Worm (Caenorhabditis elegans) whole organism, midembryonic: Measurements from ENCODE around the gene egl-17.

Experiments
- T22C8.4 ChIP-seq: fragments of 200-800 bp; sonication (Bioruptor generic); IDR thresholded peaks from 2 replicates; pipeline ENCODE4 v1.3.6; 2022; ENCODE audit warnings: missing genetic modification characterization, missing compliant biosample characterization
- cog-1 ChIP-seq: sonication (generic microtip); optimal IDR thresholded peaks from 2 replicates; lab custom pipeline; 2016; ENCODE audit warnings: missing genetic modification characterization, missing compliant biosample characterization
- flt-1 ChIP-seq: fragments of 200-800 bp; sonication (Bioruptor generic); IDR thresholded peaks from 2 replicates; pipeline ENCODE4 v1.3.6; 2022; ENCODE audit warnings: missing genetic modification characterization, missing compliant biosample characterization
- klf-2 ChIP-seq: fragments of 200-800 bp; sonication (Bioruptor generic); conservative IDR thresholded peaks from 2 replicates; pipeline ENCODE4 v1.3.6; 2022; ENCODE audit warnings: missing genetic modification reagents, missing genetic modification characterization, missing compliant biosample characterization
- med-1 ChIP-seq: sonication (generic microtip); optimal IDR thresholded peaks from 2 replicates; lab custom pipeline; 2017; ENCODE audit warnings: missing genetic modification characterization, mild to moderate bottlenecking, missing compliant biosample characterization, antibody characterized with exemption, missing genetic modification reagents; ENCODE audit not compliant: insufficient read depth
- ref-1 ChIP-seq: fragments of 200-800 bp; sonication (Bioruptor generic); conservative IDR thresholded peaks from 2 replicates; pipeline ENCODE4 v1.3.6; 2022; ENCODE audit warnings: missing genetic modification reagents, missing genetic modification characterization, missing compliant biosample characterization
- tab-1 ChIP-seq: fragments of 200-800 bp; sonication (Bioruptor generic); IDR thresholded peaks from 2 replicates; pipeline ENCODE4 v1.3.6; 2022; ENCODE audit warnings: missing genetic modification characterization, missing compliant biosample characterization
- ztf-23 ChIP-seq: fragments of 200-800 bp; sonication (Bioruptor generic); IDR thresholded peaks from 2 replicates; pipeline ENCODE4 v1.3.6; 2022; ENCODE audit warnings: missing genetic modification reagents, missing genetic modification characterization, missing compliant biosample characterization
- ztf-29 ChIP-seq: fragments of 200-800 bp; sonication (Bioruptor generic); IDR thresholded peaks from 2 replicates; pipeline ENCODE4 v1.3.6; 2022; ENCODE audit warnings: missing genetic modification reagents, missing genetic modification characterization, missing compliant biosample characterization

Gene egl-17

DNA sequence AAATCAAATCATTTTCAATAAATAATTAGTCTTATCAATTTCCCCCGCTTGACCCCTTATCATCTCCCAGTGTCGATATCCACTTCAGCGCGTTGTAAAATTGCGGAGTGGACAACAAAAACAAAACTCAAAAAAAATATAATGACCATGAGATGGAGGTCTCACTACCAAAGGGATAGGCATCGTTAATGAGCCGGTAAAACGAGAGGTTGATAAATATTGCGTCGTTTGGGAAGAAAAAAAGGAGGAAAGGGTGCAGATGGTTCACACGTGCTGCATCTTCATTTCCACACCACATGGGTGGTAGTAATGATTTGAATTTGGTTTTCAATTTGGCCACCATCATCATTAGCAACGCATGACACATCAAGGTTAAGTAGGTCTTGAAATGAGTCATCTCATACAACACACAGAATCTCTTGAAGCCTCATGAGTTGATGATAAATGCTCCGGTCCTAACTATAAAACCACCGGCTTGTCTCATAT, 22.1 kb upstream of the egl-17 start:
- TF ChIP-seq ref-1 (GFP tag; lab: Robert Waterston, UW) (no peak), flt-1 (GFP tag; lab: Robert Waterston, UW) (no peak), med-1 (GFP tag; lab: Kevin White, UChicago) (no peak), cog-1 (tag; lab: Kevin White, UChicago) (no peak), T22C8.4 (GFP tag; lab: Robert Waterston, UW) (no peak), klf-2 (no peak), tab-1 (no peak), ztf-23 (GFP tag; lab: Robert Waterston, UW) (no peak), ztf-29 (GFP tag; lab: Robert Waterston, UW) (no peak)

DNA sequence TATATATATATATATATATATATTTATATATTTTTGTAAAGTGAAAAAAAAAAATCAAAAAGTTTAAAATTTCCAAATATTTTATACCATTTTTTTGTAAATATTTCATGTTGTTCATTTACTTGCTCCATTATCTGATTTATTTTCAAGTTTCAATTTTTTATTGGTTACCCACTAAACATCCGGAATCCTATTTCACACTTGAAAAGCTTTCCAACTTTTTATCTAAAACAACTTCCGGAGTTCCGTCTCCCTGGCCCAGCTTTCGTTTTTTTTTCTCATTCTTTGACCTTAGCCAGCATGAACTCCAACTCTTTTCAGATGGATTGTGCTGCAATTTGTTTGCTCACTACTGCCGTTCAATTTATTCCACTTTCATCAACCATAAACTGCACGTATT, 13.2 kb upstream of the egl-17 start, which contains the start of gene F38G1.3:
TSS of gene F38G1.3 (plus strand) at position 301 of the 400 bp plus-strand sequence.
- TF ChIP-seq flt-1 (GFP tag; lab: Robert Waterston, UW) = no peak
- no peak for TF ChIP-seq med-1 (GFP tag; lab: Kevin White, UChicago)
- TF ChIP-seq ztf-23 (GFP tag; lab: Robert Waterston, UW) = no peak
- no peak for TF ChIP-seq ref-1 (GFP tag; lab: Robert Waterston, UW)
- no peak for TF ChIP-seq tab-1
- TF ChIP-seq cog-1 (tag; lab: Kevin White, UChicago) = no peak
- TF ChIP-seq ztf-29 (GFP tag; lab: Robert Waterston, UW) = no peak
- TF ChIP-seq klf-2 = no peak
- TF ChIP-seq T22C8.4 (GFP tag; lab: Robert Waterston, UW) = no peak

DNA sequence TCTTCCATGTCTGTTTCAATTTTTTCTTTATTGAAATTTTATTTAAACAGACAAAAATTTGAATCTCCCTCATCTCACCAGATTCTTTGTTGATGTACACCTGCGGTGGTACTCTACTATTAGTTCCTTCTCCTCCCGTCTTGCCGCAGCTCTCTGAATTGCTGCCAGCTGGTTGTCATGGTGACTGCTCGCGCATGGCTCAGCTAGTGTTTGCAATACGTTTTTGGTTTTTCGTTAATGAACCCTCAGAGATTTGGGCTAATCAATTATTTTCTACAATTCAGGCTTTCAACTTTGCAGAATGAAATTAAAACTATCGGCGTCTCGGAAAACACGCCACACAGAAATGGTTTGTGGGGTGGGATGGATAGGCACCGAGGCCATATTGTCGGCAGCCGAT, 8.3 kb upstream of the egl-17 start, which contains the start of gene che-2:
TSS of gene che-2 (plus strand) at position 301 of the 400 bp plus-strand sequence.
- no peak for TF ChIP-seq T22C8.4 (GFP tag; lab: Robert Waterston, UW)
- no peak for TF ChIP-seq flt-1 (GFP tag; lab: Robert Waterston, UW)
- TF ChIP-seq klf-2 = no peak
- no peak for TF ChIP-seq ref-1 (GFP tag; lab: Robert Waterston, UW)
- no peak for TF ChIP-seq med-1 (GFP tag; lab: Kevin White, UChicago)
- TF ChIP-seq tab-1 = no peak
- TF ChIP-seq ztf-23 (GFP tag; lab: Robert Waterston, UW) = no peak
- no peak for TF ChIP-seq ztf-29 (GFP tag; lab: Robert Waterston, UW)
- TF ChIP-seq cog-1 (tag; lab: Kevin White, UChicago) = no peak

DNA sequence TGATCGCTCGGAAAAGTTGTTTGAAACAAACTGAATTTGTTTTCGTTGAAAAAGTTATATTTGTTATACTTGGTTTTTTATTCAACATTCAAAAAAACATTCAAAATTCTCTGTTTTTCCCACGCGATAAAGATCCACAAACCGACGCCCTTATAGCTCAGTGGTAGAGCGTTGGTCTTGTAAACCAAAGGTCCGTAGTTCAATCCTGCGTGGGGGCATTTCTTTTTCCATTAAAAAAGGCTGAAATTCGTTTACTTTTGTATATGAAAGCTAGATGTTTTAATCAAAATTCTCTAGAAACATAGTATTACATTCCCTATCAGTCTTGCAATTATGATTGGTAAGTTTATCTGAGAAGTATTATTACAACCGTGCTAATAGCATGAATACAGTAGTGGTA, 1.8 kb upstream of the egl-17 start:
- TF ChIP-seq T22C8.4 (GFP tag; lab: Robert Waterston, UW) (no peak), ref-1 (GFP tag; lab: Robert Waterston, UW) (no peak), klf-2 (no peak), flt-1 (GFP tag; lab: Robert Waterston, UW) (no peak), ztf-29 (GFP tag; lab: Robert Waterston, UW) (no peak), tab-1 (no peak), ztf-23 (GFP tag; lab: Robert Waterston, UW) (no peak), med-1 (GFP tag; lab: Kevin White, UChicago) (no peak), cog-1 (tag; lab: Kevin White, UChicago) (no peak)

DNA sequence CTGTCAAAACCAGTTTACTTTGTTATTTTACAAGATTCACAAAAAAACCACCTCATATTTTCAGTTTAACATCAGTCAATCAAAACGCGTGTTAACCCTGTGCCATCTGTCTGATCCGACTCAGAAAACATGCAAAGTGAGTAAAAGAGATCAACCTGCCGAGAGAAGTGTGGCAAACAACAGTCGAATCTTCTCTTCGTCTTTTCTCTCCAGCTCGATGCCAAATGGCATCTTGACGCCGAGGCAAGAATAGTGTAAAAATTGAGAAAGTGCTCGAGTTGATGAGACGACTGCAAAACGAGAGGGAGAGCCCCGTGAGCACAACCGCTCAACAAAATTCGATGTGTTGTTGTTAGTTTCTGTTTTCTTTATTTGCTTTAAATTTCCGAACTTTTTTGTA, 3.4 kb downstream of the egl-17 start, which contains the start of gene B0310.1:
TSS of gene B0310.1 (plus strand) at position 310 of the 400 bp plus-strand sequence.
- TF ChIP-seq cog-1 (tag; lab: Kevin White, UChicago) (no peak), flt-1 (GFP tag; lab: Robert Waterston, UW) (no peak), T22C8.4 (GFP tag; lab: Robert Waterston, UW) (no peak), ztf-23 (GFP tag; lab: Robert Waterston, UW) (no peak)

DNA sequence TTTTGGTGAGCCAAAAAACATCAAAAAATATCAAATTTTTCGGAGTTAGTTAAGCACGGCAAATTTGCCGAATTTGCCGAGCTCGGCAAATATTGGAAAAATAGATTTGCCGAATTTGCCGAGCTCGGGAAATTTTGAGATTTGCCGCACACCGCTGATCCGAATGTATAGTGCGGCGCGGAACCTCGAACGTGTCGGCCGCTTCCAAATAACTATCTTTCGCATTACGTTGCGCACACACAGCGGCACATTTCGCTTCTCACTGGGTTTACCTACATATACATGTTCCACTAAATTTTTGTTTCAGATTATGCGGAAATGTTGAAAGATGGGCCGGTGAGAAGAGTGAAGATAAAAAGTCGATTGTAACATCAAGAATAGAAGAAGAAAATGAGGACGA, 7.3 kb downstream of the egl-17 start:
- TF ChIP-seq ztf-29 (GFP tag; lab: Robert Waterston, UW) (no peak), med-1 (GFP tag; lab: Kevin White, UChicago) (no peak), ref-1 (GFP tag; lab: Robert Waterston, UW) (no peak), flt-1 (GFP tag; lab: Robert Waterston, UW) (no peak), ztf-23 (GFP tag; lab: Robert Waterston, UW) (no peak), tab-1 (no peak), cog-1 (tag; lab: Kevin White, UChicago) (no peak), klf-2 (no peak), T22C8.4 (GFP tag; lab: Robert Waterston, UW) (no peak)

DNA sequence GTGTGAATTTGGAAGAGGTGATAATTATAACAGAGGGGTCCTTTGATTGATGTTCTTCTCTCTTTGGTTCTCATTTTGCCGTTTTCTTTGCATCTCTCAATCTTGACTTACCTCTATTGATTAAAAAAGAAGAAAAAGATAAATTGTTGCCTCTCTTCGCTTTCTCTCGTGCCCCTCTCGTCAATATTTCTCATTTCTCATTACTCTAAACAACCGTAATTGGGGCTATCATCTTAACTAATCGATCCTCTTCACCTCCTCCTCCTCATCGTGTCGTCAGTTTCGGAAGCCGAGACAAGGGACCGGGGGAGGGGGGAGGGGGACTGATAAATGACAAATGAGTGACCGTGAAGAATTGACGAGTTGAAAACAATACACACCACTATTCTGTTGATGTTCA, 9.2 kb downstream of the egl-17 start:
- TF ChIP-seq ref-1 (GFP tag; lab: Robert Waterston, UW) (no peak), med-1 (GFP tag; lab: Kevin White, UChicago) (no peak), klf-2 (no peak), flt-1 (GFP tag; lab: Robert Waterston, UW) (no peak), ztf-29 (GFP tag; lab: Robert Waterston, UW) (no peak), cog-1 (tag; lab: Kevin White, UChicago) (no peak), tab-1 (no peak), ztf-23 (GFP tag; lab: Robert Waterston, UW) (no peak), T22C8.4 (GFP tag; lab: Robert Waterston, UW) (no peak)

DNA sequence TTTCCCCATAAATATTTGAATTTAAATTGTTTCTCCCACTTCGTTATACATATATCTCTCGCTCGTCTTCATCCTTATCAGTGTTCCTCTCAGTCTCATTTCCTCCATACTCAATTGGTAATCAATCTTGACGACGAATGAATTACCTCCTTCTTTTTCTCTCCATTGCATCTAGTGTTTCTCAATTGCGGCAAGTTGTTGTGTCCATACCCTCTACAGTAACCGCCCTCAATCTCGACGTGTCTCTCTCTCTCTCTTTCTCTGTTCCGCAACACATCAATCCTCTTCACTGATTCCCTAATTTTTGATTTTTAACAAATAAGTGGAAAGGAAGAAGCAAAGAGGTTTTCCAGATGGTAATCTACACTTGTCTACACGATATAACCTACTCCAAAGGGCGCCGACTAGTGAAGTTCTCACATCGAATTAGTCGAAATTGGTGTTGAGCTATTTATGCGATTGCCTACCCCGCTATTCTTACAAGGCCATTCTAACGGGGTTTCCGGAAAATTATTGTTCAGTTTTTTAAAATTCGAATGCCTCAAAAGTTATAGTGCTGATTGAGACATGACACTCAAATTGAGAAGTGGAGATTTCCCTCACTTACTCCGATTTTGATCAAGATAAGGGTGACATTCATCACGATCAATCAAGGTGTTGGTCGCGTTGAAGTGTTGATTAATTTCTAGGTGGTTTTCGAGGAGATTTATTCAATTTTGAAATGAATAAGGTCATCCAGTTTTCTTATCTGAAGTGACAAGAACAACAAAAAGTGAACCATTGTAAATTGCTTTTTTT, 14.8 kb downstream of the egl-17 start:
- no peak for TF ChIP-seq ref-1 (GFP tag; lab: Robert Waterston, UW)
- no peak for TF ChIP-seq klf-2
- TF ChIP-seq cog-1 (tag; lab: Kevin White, UChicago) = no peak

DNA sequence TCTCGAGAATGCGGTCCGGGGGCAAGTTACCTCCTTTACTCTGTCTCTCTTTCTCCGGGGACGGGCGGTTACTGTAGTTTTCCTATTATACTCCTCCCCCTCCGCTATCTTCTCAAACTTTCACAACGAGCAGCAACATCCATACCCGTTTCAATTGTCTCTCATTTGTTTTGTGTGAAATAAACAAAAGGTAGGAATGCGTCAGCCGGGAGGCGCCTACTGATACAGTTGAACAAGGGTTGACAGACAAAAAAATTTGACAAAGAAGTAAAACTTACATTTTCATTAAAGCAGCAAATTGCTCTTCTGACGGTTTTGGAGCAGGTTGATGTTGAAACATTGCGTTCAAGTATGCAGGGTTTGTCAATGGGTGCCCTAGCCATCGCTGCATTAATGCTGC, 15.5 kb downstream of the egl-17 start:
- TF ChIP-seq ztf-23 (GFP tag; lab: Robert Waterston, UW) = no peak
- TF ChIP-seq klf-2 = no peak
- no peak for TF ChIP-seq med-1 (GFP tag; lab: Kevin White, UChicago)
- no peak for TF ChIP-seq flt-1 (GFP tag; lab: Robert Waterston, UW)
